Fruit fly (Drosophila melanogaster) whole organism, embryonic: ENCODE data around the gene Ada1-1.

Experiments
- ATbp ChIP-seq: fragments of 200-800 bp; sonication (Bioruptor generic); optimal IDR thresholded peaks from 2 replicates; lab custom pipeline; 2017; ENCODE audit warnings: missing biosample characterization, mild to moderate bottlenecking, missing genetic modification characterization, missing genetic modification reagents
- Asciz ChIP-seq: fragments of 200-800 bp; sonication (Bioruptor generic); optimal IDR thresholded peaks from 2 replicates; lab custom pipeline; 2017; ENCODE audit warnings: missing biosample characterization, mild to moderate bottlenecking, missing genetic modification characterization, missing genetic modification reagents
- CG10431 ChIP-seq: fragments of 200-800 bp; sonication (Bioruptor generic); optimal IDR thresholded peaks from 3 replicates; lab custom pipeline; 2018; ENCODE audit warnings: missing biosample characterization, mild to moderate bottlenecking, missing genetic modification characterization
- CG10959 ChIP-seq: fragments of 200-800 bp; sonication (Bioruptor generic); IDR thresholded peaks from 2 replicates; pipeline ENCODE4 v1.3.6; 2022; ENCODE audit warnings: missing biosample characterization, missing genetic modification characterization
- CG11456 ChIP-seq: fragments of 200-800 bp; sonication (Bioruptor generic); IDR thresholded peaks from 3 replicates; pipeline ENCODE4 v1.3.6; 2022; ENCODE audit warnings: missing biosample characterization, missing genetic modification characterization
- CG14710 ChIP-seq: fragments of 200-800 bp; sonication (Bioruptor generic); optimal IDR thresholded peaks from 3 replicates; lab custom pipeline; 2019; ENCODE audit warnings: missing biosample characterization, mild to moderate bottlenecking, missing genetic modification characterization, moderate library complexity
- CG17361 ChIP-seq: fragments of 200-800 bp; sonication (Bioruptor generic); IDR thresholded peaks from 3 replicates; pipeline ENCODE4 v1.3.6; 2022; ENCODE audit warnings: missing biosample characterization, missing genetic modification characterization
- CG17385 ChIP-seq: fragments of 200-800 bp; sonication (Bioruptor generic); optimal IDR thresholded peaks from 3 replicates; lab custom pipeline; 2018; ENCODE audit warnings: missing biosample characterization, mild to moderate bottlenecking, missing genetic modification characterization
- CG18599 ChIP-seq: fragments of 200-800 bp; sonication (Bioruptor generic); optimal IDR thresholded peaks from 3 replicates; lab custom pipeline; 2017; ENCODE audit warnings: missing biosample characterization, missing genetic modification characterization, mild to moderate bottlenecking, moderate library complexity, missing genetic modification reagents
- CG2712 ChIP-seq: fragments of 200-800 bp; optimal IDR thresholded peaks from 3 replicates; lab custom pipeline; 2019; ENCODE audit warnings: missing biosample characterization, mild to moderate bottlenecking, missing genetic modification characterization, moderate library complexity
- CG32772 ChIP-seq: fragments of 200-800 bp; sonication (Bioruptor generic); IDR thresholded peaks from 2 replicates; pipeline ENCODE4 v1.3.6; 2022; ENCODE audit warnings: missing biosample characterization, missing genetic modification characterization
- CG33213 ChIP-seq: fragments of 200-800 bp; sonication (Bioruptor generic); optimal IDR thresholded peaks from 3 replicates; lab custom pipeline; 2016; ENCODE audit warnings: missing biosample characterization, missing genetic modification characterization
- CG34422 ChIP-seq: fragments of 200-800 bp; sonication (Bioruptor generic); IDR thresholded peaks from 3 replicates; pipeline ENCODE4 v1.3.6; 2022; ENCODE audit warnings: missing biosample characterization, missing genetic modification characterization
- CHES-1-like ChIP-seq: fragments of 200-800 bp; sonication (Bioruptor generic); optimal IDR thresholded peaks from 2 replicates; lab custom pipeline; 2016; ENCODE audit warnings: missing biosample characterization, missing genetic modification characterization
- CoRest ChIP-seq: fragments of 200-800 bp; sonication (Bioruptor generic); optimal IDR thresholded peaks from 3 replicates; lab custom pipeline; 2018; ENCODE audit warnings: missing biosample characterization, mild to moderate bottlenecking, missing genetic modification characterization, moderate library complexity
- Deaf1 ChIP-seq: fragments of 200-800 bp; optimal IDR thresholded peaks from 3 replicates; lab custom pipeline; 2019; ENCODE audit warnings: missing biosample characterization, mild to moderate bottlenecking, missing genetic modification characterization, moderate library complexity
- Dfd ChIP-seq, 2 experiments: fragments of >200 bp; optimal IDR thresholded peaks; 2 replicates each; lab custom pipeline; 2017; ENCODE audit warnings: missing biosample characterization in 2 of 2, missing genetic modification characterization in 2 of 2
- Dp ChIP-seq: fragments of 200-800 bp; sonication (Bioruptor generic); optimal IDR thresholded peaks from 2 replicates; lab custom pipeline; 2018; ENCODE audit warnings: missing biosample characterization, mild to moderate bottlenecking, missing genetic modification characterization, moderate library complexity
- H2.0 ChIP-seq: fragments of 200-800 bp; sonication (Bioruptor generic); IDR thresholded peaks from 2 replicates; pipeline ENCODE4 v1.3.6; 2022; ENCODE audit warnings: missing biosample characterization, missing genetic modification characterization
- HHEX ChIP-seq: fragments of 200-800 bp; sonication (Bioruptor generic); optimal IDR thresholded peaks from 3 replicates; lab custom pipeline; 2017; ENCODE audit warnings: missing biosample characterization, mild to moderate bottlenecking, missing genetic modification characterization, missing genetic modification reagents
- Hr39 ChIP-seq: fragments of >200 bp; optimal IDR thresholded peaks from 2 replicates; lab custom pipeline; 2017
- Meics ChIP-seq: fragments of 200-800 bp; sonication (Bioruptor generic); optimal IDR thresholded peaks from 2 replicates; lab custom pipeline; 2017; ENCODE audit warnings: missing biosample characterization, mild to moderate bottlenecking, missing genetic modification characterization
- NfI ChIP-seq: fragments of 200-800 bp; sonication (Bioruptor generic); optimal IDR thresholded peaks from 3 replicates; lab custom pipeline; 2018; ENCODE audit warnings: missing biosample characterization, mild to moderate bottlenecking, missing genetic modification characterization, moderate library complexity
- Optix ChIP-seq: fragments of 200-800 bp; sonication (Bioruptor generic); IDR thresholded peaks from 3 replicates; pipeline ENCODE4 v1.3.6; 2022; ENCODE audit warnings: missing biosample characterization, missing genetic modification characterization
- Side ChIP-seq: fragments of 200-800 bp; sonication (Bioruptor generic); optimal IDR thresholded peaks from 2 replicates; lab custom pipeline; 2016; ENCODE audit warnings: missing biosample characterization, missing genetic modification characterization
- Sry-β ChIP-seq: fragments of 200-800 bp; sonication (Bioruptor generic); optimal IDR thresholded peaks from 2 replicates; lab custom pipeline; 2018; ENCODE audit warnings: missing biosample characterization, mild to moderate bottlenecking, missing genetic modification characterization, moderate library complexity
- Trl ChIP-seq, 3 experiments: fragments of >200 bp in 2 of 3; fragments of 200-800 bp in 1 of 3; sonication (Bioruptor generic) in 1 of 3; optimal IDR thresholded peaks; 2 replicates in 1 of 3; 3 replicates in 2 of 3; lab custom pipeline; 2016 to 2017; ENCODE audit warnings: missing biosample characterization in 1 of 3, missing genetic modification characterization in 1 of 3
- ash1 ChIP-seq: fragments of 200-800 bp; sonication (Bioruptor generic); optimal IDR thresholded peaks from 2 replicates; lab custom pipeline; 2018; ENCODE audit warnings: missing biosample characterization, mild to moderate bottlenecking, missing genetic modification characterization
- crp ChIP-seq, 2 experiments: fragments of 200-800 bp; sonication (Bioruptor generic); optimal IDR thresholded peaks; 2 replicates in 1 of 2; 3 replicates in 1 of 2; lab custom pipeline; 2017; ENCODE audit warnings: missing biosample characterization in 2 of 2, missing genetic modification characterization in 2 of 2, mild to moderate bottlenecking in 1 of 2, moderate library complexity in 1 of 2
- dmrt11E ChIP-seq: fragments of 200-800 bp; sonication (Bioruptor generic); optimal IDR thresholded peaks from 3 replicates; lab custom pipeline; 2018; ENCODE audit warnings: missing biosample characterization, mild to moderate bottlenecking, missing genetic modification characterization, moderate library complexity
- dpn ChIP-seq, 2 experiments: fragments of 200-800 bp; sonication (Bioruptor generic); optimal IDR thresholded peaks; 3 replicates each; lab custom pipeline; 2016; ENCODE audit warnings: missing biosample characterization in 2 of 2, missing genetic modification characterization in 2 of 2
- ewg ChIP-seq: fragments of 200-800 bp; sonication (Bioruptor generic); optimal IDR thresholded peaks from 3 replicates; lab custom pipeline; 2017; ENCODE audit warnings: mild to moderate bottlenecking, missing biosample characterization, missing genetic modification reagents, missing genetic modification characterization
- fd3F ChIP-seq: fragments of 200-800 bp; sonication (Bioruptor generic); optimal IDR thresholded peaks from 2 replicates; lab custom pipeline; 2018; ENCODE audit warnings: missing biosample characterization, mild to moderate bottlenecking, missing genetic modification characterization, moderate library complexity
- fd64A ChIP-seq: fragments of 200-800 bp; sonication (Bioruptor generic); optimal IDR thresholded peaks from 3 replicates; lab custom pipeline; 2018; ENCODE audit warnings: missing biosample characterization, mild to moderate bottlenecking, missing genetic modification characterization
- jumu ChIP-seq: fragments of 200-800 bp; sonication (Bioruptor generic); optimal IDR thresholded peaks from 3 replicates; lab custom pipeline; 2016; ENCODE audit warnings: missing biosample characterization, missing genetic modification characterization
- knrl ChIP-seq: fragments of 200-800 bp; sonication (Bioruptor generic); IDR thresholded peaks from 3 replicates; pipeline ENCODE4 v1.3.6; 2022; ENCODE audit warnings: missing biosample characterization, missing genetic modification characterization; ENCODE audit not compliant: partially characterized antibody
- lbe ChIP-seq: fragments of 200-800 bp; sonication (Bioruptor generic); optimal IDR thresholded peaks from 2 replicates; lab custom pipeline; 2016; ENCODE audit warnings: missing biosample characterization, mild to moderate bottlenecking, missing genetic modification characterization
- nerfin-1 ChIP-seq: fragments of 200-800 bp; sonication (Bioruptor generic); optimal IDR thresholded peaks from 3 replicates; lab custom pipeline; 2019; ENCODE audit warnings: missing biosample characterization, mild to moderate bottlenecking, missing genetic modification characterization, moderate library complexity
- nmo ChIP-seq: fragments of 200-800 bp; sonication (Bioruptor generic); optimal IDR thresholded peaks from 2 replicates; lab custom pipeline; 2018; ENCODE audit warnings: missing biosample characterization, mild to moderate bottlenecking, missing genetic modification characterization, moderate library complexity
- nom ChIP-seq: fragments of 200-800 bp; sonication (Bioruptor generic); optimal IDR thresholded peaks from 2 replicates; lab custom pipeline; 2017; ENCODE audit warnings: missing biosample characterization, missing genetic modification characterization, mild to moderate bottlenecking, moderate library complexity, missing genetic modification reagents
- pzg ChIP-seq: fragments of 200-800 bp; sonication (Bioruptor generic); optimal IDR thresholded peaks from 3 replicates; lab custom pipeline; 2018; ENCODE audit warnings: missing biosample characterization, mild to moderate bottlenecking, missing genetic modification characterization, moderate library complexity
- seq ChIP-seq: fragments of 200-800 bp; sonication (Bioruptor generic); IDR thresholded peaks from 2 replicates; pipeline ENCODE4 v1.3.6; 2022; ENCODE audit warnings: missing biosample characterization, missing genetic modification characterization
- sim ChIP-seq: fragments of 200-800 bp; sonication (Bioruptor generic); IDR thresholded peaks from 2 replicates; pipeline ENCODE4 v1.3.6; 2022; ENCODE audit warnings: missing biosample characterization, missing genetic modification characterization
- slou ChIP-seq: fragments of 200-800 bp; sonication (Bioruptor generic); optimal IDR thresholded peaks from 3 replicates; lab custom pipeline; 2016; ENCODE audit warnings: missing biosample characterization, missing genetic modification characterization
- sob ChIP-seq: fragments of 200-800 bp; sonication (Bioruptor generic); IDR thresholded peaks from 2 replicates; pipeline ENCODE4 v1.3.6; 2022; ENCODE audit warnings: missing biosample characterization, missing genetic modification characterization
- tgo ChIP-seq: fragments of 200-800 bp; sonication (Bioruptor generic); IDR thresholded peaks from 3 replicates; pipeline ENCODE4 v1.3.6; 2022; ENCODE audit warnings: missing biosample characterization, missing genetic modification characterization
- zfh1 ChIP-seq: fragments of 200-800 bp; sonication (Bioruptor generic); IDR thresholded peaks from 3 replicates; pipeline ENCODE4 v1.3.6; 2022; ENCODE audit warnings: missing biosample characterization, missing genetic modification characterization

Ada1-1 gene

DNA sequence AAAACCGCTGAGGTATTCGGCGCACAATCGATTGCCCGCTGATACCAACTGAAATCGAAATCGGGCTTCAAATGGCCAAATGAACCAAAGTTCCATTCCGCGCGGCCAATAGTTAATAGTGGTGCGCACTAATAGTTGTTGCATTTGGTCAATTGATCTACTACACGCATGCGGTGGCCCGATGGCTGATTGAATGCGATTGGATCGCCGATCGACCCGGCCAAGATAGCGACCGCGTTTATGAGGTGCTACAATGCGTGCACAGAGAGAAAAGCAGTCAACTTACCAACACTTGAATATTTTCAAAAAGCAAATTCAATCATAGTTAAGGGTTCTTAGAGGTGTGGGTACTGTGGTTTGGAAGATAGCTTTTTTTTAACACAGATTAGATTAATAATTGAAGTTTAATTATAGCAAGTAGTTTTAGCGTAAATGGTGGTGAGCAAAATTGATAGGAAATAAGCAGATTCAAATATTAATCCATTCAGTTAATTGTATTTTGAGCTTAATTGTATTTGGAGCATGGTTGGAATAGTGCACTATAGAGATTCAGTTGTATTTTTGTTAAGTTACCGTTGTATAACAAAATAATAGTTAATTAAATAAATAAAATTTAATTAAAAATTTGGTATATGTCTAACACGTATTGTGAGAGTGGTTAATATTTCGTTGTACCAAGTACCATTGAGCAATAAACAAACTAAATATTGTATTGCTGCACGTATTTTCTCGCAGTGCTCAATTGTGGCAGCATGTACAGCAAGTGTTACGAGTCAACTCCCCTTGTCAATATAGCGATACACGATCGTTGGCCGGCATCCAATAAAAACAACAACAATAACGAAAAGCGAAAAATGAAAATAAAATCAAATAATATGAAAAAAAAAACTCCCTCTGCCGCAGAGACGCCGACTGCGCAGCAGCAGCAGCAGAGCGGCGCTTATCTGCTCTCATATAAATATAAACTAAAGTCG lies 30.1 kb downstream of the Ada1-1 start (continued):
- TF ChIP-seq crp (GFP tag; optimal IDR thresholded peaks at IDR 0.05; lab: Kevin White, UChicago): no peak
- TF ChIP-seq nom (GFP tag; lab: Kevin White, UChicago): peak; percentile 98
- TF ChIP-seq lbe: peak; percentile 24
- no peak for TF ChIP-seq Side (GFP tag; lab: Kevin White, UChicago)
- TF ChIP-seq slou (GFP tag; lab: Kevin White, UChicago): no peak
- peak; percentile 31 for TF ChIP-seq CHES-1-like (GFP tag; lab: Kevin White, UChicago)
- peak; percentile 78 for TF ChIP-seq nmo
- TF ChIP-seq HHEX: peak; percentile 60
- TF ChIP-seq nerfin-1 (tag; lab: Kevin White, UChicago): peak; percentile 3
- no peak for TF ChIP-seq knrl (GFP tag; lab: Robert Waterston, UW)
- TF ChIP-seq CG2712 (tag; lab: Kevin White, UChicago): peak; percentile 53
- peak; percentile 8 for TF ChIP-seq Sry-β
- TF ChIP-seq CG17361 (GFP tag; lab: Robert Waterston, UW): peak; percentile 89
- TF ChIP-seq dpn (GFP tag; optimal IDR thresholded peaks at IDR 0.05; lab: Kevin White, UChicago): peak in 1 of 2 experiments; percentile 40
- TF ChIP-seq CG10431 (GFP tag; lab: Kevin White, UChicago): peak; percentile 17
- TF ChIP-seq CG17385 (GFP tag; lab: Kevin White, UChicago): peak; percentile 59
- peak; percentile 44; the same call in 2 of the 3 replicates for TF ChIP-seq CG34422 (GFP tag; lab: Robert Waterston, UW)
- TF ChIP-seq CG11456: peak; percentile 68; the same call in 1 of the 3 replicates
- peak; percentile 3 for TF ChIP-seq Asciz (GFP tag; lab: Kevin White, UChicago)
- TF ChIP-seq ewg: peak; percentile 44
- TF ChIP-seq Trl (optimal IDR thresholded peaks at IDR 0.05; lab: Kevin White, UChicago): no peak
- no peak for TF ChIP-seq Trl (GFP tag; optimal IDR thresholded peaks at IDR 0.05; lab: Kevin White, UChicago)
- no peak for TF ChIP-seq ash1 (GFP tag; lab: Kevin White, UChicago)
- TF ChIP-seq Meics (GFP tag; lab: Kevin White, UChicago): peak; percentile 68
- TF ChIP-seq Deaf1 (tag; lab: Kevin White, UChicago): peak; percentile 8
- TF ChIP-seq zfh1 (GFP tag; lab: Robert Waterston, UW): peak; percentile 54; the same call in 1 of the 3 replicates
- no peak for TF ChIP-seq Dfd (GFP tag; optimal IDR thresholded peaks at IDR 0.05; lab: Kevin White, UChicago)
- TF ChIP-seq pzg: peak; percentile 3
- TF ChIP-seq CG18599 (GFP tag; lab: Kevin White, UChicago): peak; percentile 56
- peak; percentile 32; the same call in 1 of the 2 replicates for TF ChIP-seq seq (GFP tag; lab: Robert Waterston, UW)
- peak; percentile 31 for TF ChIP-seq NfI (GFP tag; lab: Kevin White, UChicago)
- TF ChIP-seq CG33213: no peak
- no peak for TF ChIP-seq CG10959 (GFP tag; lab: Robert Waterston, UW)
- peak; percentile 32; the same call in 1 of the 3 replicates for TF ChIP-seq Optix (GFP tag; lab: Robert Waterston, UW)
- peak; percentile 45 for TF ChIP-seq sob (GFP tag; lab: Robert Waterston, UW)
- TF ChIP-seq tgo (GFP tag; lab: Robert Waterston, UW): peak; percentile 55
- peak; percentile 67 for TF ChIP-seq CG14710 (tag; lab: Kevin White, UChicago)
- peak; percentile 5 for TF ChIP-seq jumu (GFP tag; lab: Kevin White, UChicago)
- TF ChIP-seq Dp (GFP tag; lab: Kevin White, UChicago): peak; percentile 3
- TF ChIP-seq Hr39: no peak
- peak; percentile 81 for TF ChIP-seq CoRest (tag; lab: Kevin White, UChicago)
- TF ChIP-seq H2.0 (GFP tag; lab: Robert Waterston, UW): peak; percentile 52
- TF ChIP-seq fd64A: no peak
- TF ChIP-seq dmrt11E (tag; lab: Kevin White, UChicago): peak; percentile 26
- peak; percentile 4 for TF ChIP-seq fd3F
- peak; percentile 41 for TF ChIP-seq ATbp (GFP tag; lab: Kevin White, UChicago)
- TF ChIP-seq sim: no peak
- TF ChIP-seq CG32772 (GFP tag; lab: Robert Waterston, UW): peak; percentile 27
